Worm (Caenorhabditis elegans) whole organism, young adult: Measurements from ENCODE around the gene exos-4.1.

Experiments used
- ceh-40 ChIP-seq: fragments of 200-800 bp; sonication (Bioruptor generic); IDR thresholded peaks from 2 replicates; pipeline ENCODE4 v1.3.6; 2022; ENCODE audit warnings: missing genetic modification characterization, missing compliant biosample characterization
- ztf-3 ChIP-seq: fragments of 200-800 bp; sonication (Bioruptor generic); optimal IDR thresholded peaks from 2 replicates; lab custom pipeline; 2018; ENCODE audit warnings: mild to moderate bottlenecking, missing genetic modification characterization, missing compliant biosample characterization

ce11 chrIV:13093677-13094076 lies 5.1 kb upstream of the exos-4.1 start, which contains the start of the genes prcc-1 and C39E9.12:
- TF ChIP-seq ceh-40 (no peak), ztf-3 (no peak)
